Worm (Caenorhabditis elegans): ENCODE results near the gene B0294.1.

The B0294.1 gene

DNA sequence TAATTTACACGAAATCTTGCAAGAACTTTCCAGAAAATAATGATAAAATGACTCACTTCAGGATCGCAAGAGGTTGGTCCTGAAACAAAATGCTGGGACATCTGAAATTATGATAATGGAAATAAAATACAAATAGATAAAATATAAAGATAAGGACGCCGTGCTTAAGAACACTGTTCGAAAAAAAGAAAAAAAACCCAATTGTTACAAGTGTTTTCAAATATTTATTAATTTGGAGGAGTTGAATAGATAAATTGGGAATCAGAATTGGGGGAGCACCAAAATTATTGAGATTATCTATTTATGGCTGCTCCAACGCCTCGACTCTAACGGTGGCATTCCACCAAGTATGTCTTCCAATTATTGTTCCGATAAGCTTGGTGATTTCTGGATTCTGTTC lies 48.6 kb downstream of the B0294.1 start, which contains the start of gene ceh-41:
ceh-41 (minus strand) TSS at position 101 of the 400 bp plus-strand sequence.
- TF ChIP-seq tbx-37 (GFP tag; conservative IDR thresholded peaks at IDR 0.05) (no peak), ceh-13 (GFP tag; optimal IDR thresholded peaks at IDR 0.05) (no peak), sea-1 (GFP tag; conservative IDR thresholded peaks at IDR 0.05) (no peak), B0310.2 (tag; optimal IDR thresholded peaks at IDR 0.05) (no peak), ets-7 (tag; optimal IDR thresholded peaks at IDR 0.05) (no peak), flt-1 (GFP tag; IDR thresholded peaks at IDR 0.05) (no peak), scrt-1 (GFP tag; IDR thresholded peaks at IDR 0.05) (no peak), hmbx-1 (tag; optimal IDR thresholded peaks at IDR 0.05) (no peak), hmg-4 (GFP tag; optimal IDR thresholded peaks at IDR 0.05) (no peak), aly-1 (tag; optimal IDR thresholded peaks at IDR 0.05) (no peak), hnd-1 (tag; optimal IDR thresholded peaks at IDR 0.05) (no peak), ama-1 (optimal IDR thresholded peaks at IDR 0.05) (no peak), tra-4 (tag; optimal IDR thresholded peaks at IDR 0.05) (no peak), F13C5.2 (tag; optimal IDR thresholded peaks at IDR 0.05) (no peak), pes-1 (GFP tag; IDR thresholded peaks at IDR 0.05) (no peak), tbx-11 (GFP tag; IDR thresholded peaks at IDR 0.05) (no peak), ceh-36 (tag; optimal IDR thresholded peaks at IDR 0.05) (no peak)

DNA sequence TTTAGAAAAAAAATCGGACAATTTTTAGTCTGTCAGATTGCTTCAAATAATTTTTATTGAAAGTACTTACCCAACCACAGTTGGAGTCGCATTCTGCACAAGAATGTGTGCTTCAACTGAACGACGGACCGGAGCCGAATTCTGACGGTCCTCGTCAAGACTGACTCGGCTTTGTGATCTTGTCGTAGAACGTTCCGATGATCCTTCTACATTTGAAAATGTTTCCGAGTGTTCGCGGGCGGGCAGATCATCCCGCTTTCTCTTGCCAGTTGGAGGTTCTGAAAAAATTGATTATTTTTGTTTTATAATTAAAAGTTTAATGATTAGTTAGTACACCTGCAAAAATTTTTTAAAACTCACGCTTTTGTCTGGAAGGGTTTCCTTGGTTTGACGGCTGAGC lies 49.5 kb downstream of the B0294.1 start:
- TF ChIP-seq hnd-1 (tag; optimal IDR thresholded peaks at IDR 0.05) (no peak), ceh-13 (GFP tag; optimal IDR thresholded peaks at IDR 0.05) (no peak), tra-4 (tag; optimal IDR thresholded peaks at IDR 0.05) (no peak), B0310.2 (tag; optimal IDR thresholded peaks at IDR 0.05) (no peak), scrt-1 (GFP tag; IDR thresholded peaks at IDR 0.05) (no peak), flt-1 (GFP tag; IDR thresholded peaks at IDR 0.05) (no peak), ama-1 (optimal IDR thresholded peaks at IDR 0.05) (no peak), aly-1 (tag; optimal IDR thresholded peaks at IDR 0.05) (no peak), hmg-4 (GFP tag; optimal IDR thresholded peaks at IDR 0.05) (no peak), ceh-36 (tag; optimal IDR thresholded peaks at IDR 0.05) (no peak)

Data from whole organism, early embryonic.